Worm (Caenorhabditis elegans) whole organism, mixed stage, embryonic: ENCODE measurements around the gene C47E8.1.

ENCODE experiments used
- nhr-28 ChIP-seq: fragments of 150-350 bp; optimal IDR thresholded peaks from 2 replicates; lab custom pipeline; 2014; ENCODE audit warnings: missing biosample characterization, missing genetic modification characterization
- snpc-4 ChIP-seq: fragments of 150-350 bp; optimal IDR thresholded peaks from 2 replicates; lab custom pipeline; 2014; ENCODE audit warnings: missing biosample characterization, missing genetic modification characterization
- ztf-11 ChIP-seq: fragments of 150-350 bp; optimal IDR thresholded peaks from 2 replicates; lab custom pipeline; 2014; ENCODE audit warnings: missing biosample characterization, missing genetic modification characterization

DNA sequence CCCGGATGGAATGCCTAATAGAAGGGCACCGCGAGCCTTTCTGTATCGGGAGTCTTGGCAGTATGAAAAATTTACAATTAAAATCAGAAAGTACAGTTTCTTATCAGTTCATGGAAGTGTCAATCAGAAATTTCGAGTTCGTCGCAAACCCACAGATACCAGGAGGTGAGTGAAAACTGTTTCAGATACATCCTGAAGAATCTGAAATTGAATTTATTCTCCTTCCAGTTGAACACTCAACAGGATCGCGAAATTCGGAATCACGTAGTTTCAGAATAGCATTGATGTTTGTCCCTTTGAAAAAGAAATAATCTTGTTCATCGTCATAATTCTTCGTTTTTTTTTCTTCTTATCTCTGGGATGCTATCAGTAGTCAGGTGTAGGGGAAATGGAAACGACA is 50.3 kb downstream of the C47E8.1 start, which contains the start of gene fbxa-147:
- no peak for TF ChIP-seq ztf-11 (tag; lab: Kevin White, UChicago)
- TF ChIP-seq nhr-28 = no peak
- no peak for TF ChIP-seq snpc-4 (tag; lab: Kevin White, UChicago)
